Worm (Caenorhabditis elegans) whole organism, young adult: ENCODE results near the gene ift-74.

ENCODE experiments used
- B0019.2 ChIP-seq: fragments of 200-800 bp; sonication (Bioruptor generic); conservative IDR thresholded peaks from 2 replicates; pipeline ENCODE4 v1.3.6; 2022; ENCODE audit warnings: missing genetic modification reagents, missing genetic modification characterization, missing compliant biosample characterization
- F23B12.7 ChIP-seq: sonication (generic microtip); optimal IDR thresholded peaks from 2 replicates; lab custom pipeline; 2017; ENCODE audit warnings: missing genetic modification characterization, mild to moderate bottlenecking, missing compliant biosample characterization, antibody characterized with exemption, moderate library complexity; ENCODE audit not compliant: insufficient read depth
- F49E8.2 ChIP-seq: sonication (generic microtip); optimal IDR thresholded peaks from 3 replicates; lab custom pipeline; 2017; ENCODE audit warnings: missing genetic modification characterization, mild to moderate bottlenecking, missing compliant biosample characterization, antibody characterized with exemption, moderate library complexity; ENCODE audit not compliant: insufficient read depth
- F55B11.4 ChIP-seq: sonication (generic microtip); optimal IDR thresholded peaks from 2 replicates; lab custom pipeline; 2016; ENCODE audit warnings: missing compliant biosample characterization, missing genetic modification characterization, borderline replicate concordance; ENCODE audit not compliant: insufficient read depth
- F57C9.4 ChIP-seq: sonication (generic microtip); optimal IDR thresholded peaks from 2 replicates; lab custom pipeline; 2017; ENCODE audit warnings: mild to moderate bottlenecking, missing genetic modification characterization, missing compliant biosample characterization
- T26A5.8 ChIP-seq: sonication (generic microtip); optimal IDR thresholded peaks from 2 replicates; lab custom pipeline; 2016; ENCODE audit warnings: missing genetic modification characterization, missing compliant biosample characterization
- Y53F4B.3 ChIP-seq: fragments of 200-800 bp; sonication (Bioruptor generic); IDR thresholded peaks from 2 replicates; pipeline ENCODE4 v1.3.6; 2022; ENCODE audit warnings: missing genetic modification reagents, missing genetic modification characterization, missing compliant biosample characterization
- Y56A3A.18 ChIP-seq: fragments of 200-800 bp; sonication (Bioruptor generic); IDR thresholded peaks from 2 replicates; pipeline ENCODE4 v1.3.6; 2022; ENCODE audit warnings: missing genetic modification reagents, missing genetic modification characterization, missing compliant biosample characterization
- Y67H2A.10 ChIP-seq: fragments of 200-800 bp; sonication (Bioruptor generic); conservative IDR thresholded peaks from 2 replicates; pipeline ENCODE4 v1.3.6; 2022; ENCODE audit warnings: missing genetic modification reagents, missing genetic modification characterization, missing compliant biosample characterization
- attf-6 ChIP-seq: fragments of 200-800 bp; sonication (Bioruptor generic); IDR thresholded peaks from 2 replicates; pipeline ENCODE4 v1.3.6; 2022; ENCODE audit warnings: missing genetic modification reagents, missing genetic modification characterization, missing compliant biosample characterization
- bed-2 ChIP-seq: fragments of 200-800 bp; sonication (Bioruptor generic); IDR thresholded peaks from 2 replicates; pipeline ENCODE4 v1.3.6; 2022; ENCODE audit warnings: missing genetic modification reagents, missing genetic modification characterization, missing compliant biosample characterization
- cebp-1 ChIP-seq, 2 experiments: fragments of 200-800 bp in 1 of 2; sonication (Bioruptor generic) in 1 of 2; sonication (generic microtip) in 1 of 2; IDR thresholded peaks in 1 of 2; optimal IDR thresholded peaks in 1 of 2; 2 replicates each; pipeline versions ENCODE4 v1.3.6 to Lab custom; 2017 to 2022; ENCODE audit warnings: missing compliant biosample characterization in 2 of 2, missing genetic modification characterization in 2 of 2, mild to moderate bottlenecking in 1 of 2, missing genetic modification reagents in 1 of 2, moderate library complexity in 1 of 2
- ceh-40 ChIP-seq: fragments of 200-800 bp; sonication (Bioruptor generic); IDR thresholded peaks from 2 replicates; pipeline ENCODE4 v1.3.6; 2022; ENCODE audit warnings: missing genetic modification characterization, missing compliant biosample characterization
- dox-1 ChIP-seq: fragments of 200-800 bp; sonication (Bioruptor generic); IDR thresholded peaks from 2 replicates; pipeline ENCODE4 v1.3.6; 2022; ENCODE audit warnings: missing genetic modification reagents, missing genetic modification characterization, missing compliant biosample characterization
- dpff-1 ChIP-seq: sonication (generic microtip); optimal IDR thresholded peaks from 2 replicates; lab custom pipeline; 2017; ENCODE audit warnings: mild to moderate bottlenecking, missing genetic modification characterization, missing compliant biosample characterization
- egrh-3 ChIP-seq: fragments of 200-800 bp; sonication (Bioruptor generic); IDR thresholded peaks from 2 replicates; pipeline ENCODE4 v1.3.6; 2022; ENCODE audit warnings: missing genetic modification reagents, missing genetic modification characterization, missing compliant biosample characterization
- him-1 ChIP-seq: sonication (generic microtip); optimal IDR thresholded peaks from 2 replicates; lab custom pipeline; 2016; ENCODE audit warnings: missing genotype, missing genetic modification reagents, missing genetic modification characterization, missing compliant biosample characterization
- hmg-1.2 ChIP-seq: fragments of 200-800 bp; sonication (Bioruptor generic); IDR thresholded peaks from 2 replicates; pipeline ENCODE4 v1.3.6; 2022; ENCODE audit warnings: missing genetic modification reagents, missing genetic modification characterization, missing compliant biosample characterization
- hmg-20 ChIP-seq: fragments of 200-800 bp; sonication (Bioruptor generic); IDR thresholded peaks from 2 replicates; pipeline ENCODE4 v1.3.6; 2022; ENCODE audit warnings: missing genetic modification reagents, missing genetic modification characterization, missing compliant biosample characterization
- hsf-1 ChIP-seq: fragments of 200-800 bp; sonication (Bioruptor generic); IDR thresholded peaks from 2 replicates; pipeline ENCODE4 v1.3.6; 2022; ENCODE audit warnings: missing genetic modification reagents, missing genetic modification characterization, missing compliant biosample characterization
- lin-40 ChIP-seq: sonication (generic microtip); optimal IDR thresholded peaks from 2 replicates; lab custom pipeline; 2016; ENCODE audit warnings: missing genetic modification characterization, mild to moderate bottlenecking, missing compliant biosample characterization, missing genotype, missing genetic modification reagents
- mcd-1 ChIP-seq: fragments of 200-800 bp; sonication (Bioruptor generic); IDR thresholded peaks from 2 replicates; pipeline ENCODE4 v1.3.6; 2022; ENCODE audit warnings: missing genetic modification reagents, missing genetic modification characterization, missing compliant biosample characterization
- nhr-80 ChIP-seq: sonication (generic microtip); optimal IDR thresholded peaks from 2 replicates; lab custom pipeline; 2016; ENCODE audit warnings: missing genetic modification characterization, missing compliant biosample characterization
- rec-8 ChIP-seq, 2 experiments: sonication (generic microtip); optimal IDR thresholded peaks; 2 replicates each; lab custom pipeline; 2016; ENCODE audit warnings: mild to moderate bottlenecking in 2 of 2, missing genetic modification characterization in 2 of 2, missing genetic modification reagents in 2 of 2, missing genotype in 2 of 2, missing biosample characterization in 1 of 2, missing compliant biosample characterization in 1 of 2, moderate library complexity in 1 of 2
- sdz-38 ChIP-seq: sonication (generic microtip); optimal IDR thresholded peaks from 2 replicates; lab custom pipeline; 2016; ENCODE audit warnings: missing genotype, missing genetic modification characterization, missing compliant biosample characterization
- snpc-1.1 ChIP-seq: sonication (generic microtip); optimal IDR thresholded peaks from 2 replicates; lab custom pipeline; 2017; ENCODE audit warnings: missing genetic modification characterization, mild to moderate bottlenecking, missing compliant biosample characterization, antibody characterized with exemption, moderate library complexity, missing genotype, missing genetic modification reagents; ENCODE audit not compliant: insufficient read depth
- somi-1 ChIP-seq: fragments of 200-800 bp; sonication (Bioruptor generic); optimal IDR thresholded peaks from 2 replicates; lab custom pipeline; 2018; ENCODE audit warnings: mild to moderate bottlenecking, missing genetic modification characterization, missing compliant biosample characterization
- zfh-2 ChIP-seq: fragments of 200-800 bp; sonication (Bioruptor generic); conservative IDR thresholded peaks from 2 replicates; pipeline ENCODE4 v1.3.6; 2022; ENCODE audit warnings: missing genetic modification reagents, missing genetic modification characterization, missing compliant biosample characterization
- ztf-26 ChIP-seq: sonication (generic microtip); optimal IDR thresholded peaks from 2 replicates; lab custom pipeline; 2017; ENCODE audit warnings: missing genetic modification characterization, missing compliant biosample characterization
- ztf-28 ChIP-seq: fragments of 200-800 bp; sonication (Bioruptor generic); IDR thresholded peaks from 2 replicates; pipeline ENCODE4 v1.3.6; 2022; ENCODE audit warnings: missing genetic modification reagents, missing genetic modification characterization, missing compliant biosample characterization

The ift-74 gene

DNA sequence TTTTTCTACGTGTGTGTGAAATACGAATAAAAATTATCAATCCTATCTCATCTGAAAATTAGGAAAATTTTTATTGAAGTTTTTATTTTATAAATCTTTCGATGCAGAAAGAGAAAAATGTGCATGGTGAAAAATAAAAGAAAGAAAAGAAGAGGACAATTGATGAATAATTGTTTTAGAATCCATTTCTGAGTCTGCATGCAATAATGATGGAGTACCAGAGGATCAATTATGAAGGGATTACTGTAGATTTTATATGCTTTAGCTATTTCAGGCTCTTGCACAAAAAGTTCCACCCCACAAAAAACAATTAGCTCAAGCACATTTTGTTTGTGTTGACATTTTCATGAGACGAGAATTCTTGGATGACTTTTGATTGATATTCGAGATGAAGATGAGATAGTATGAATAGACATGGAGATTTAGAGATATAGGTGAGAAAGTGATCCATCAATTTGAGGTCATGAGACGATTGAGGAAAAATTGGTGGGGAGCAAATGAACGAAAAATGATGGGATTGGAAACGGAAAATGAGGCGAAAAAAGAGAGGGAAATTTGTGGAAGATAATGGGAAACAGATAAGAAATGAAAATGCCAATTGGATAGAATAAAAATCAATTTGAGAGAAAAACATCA lies 25.9 kb downstream of the ift-74 start, which contains the start of gene rpy-1:
rpy-1 (minus strand) TSS at position 51 of the 636 bp plus-strand sequence.
- TF ChIP-seq F49E8.2 (tag; lab: Kevin White, UChicago) = no peak

DNA sequence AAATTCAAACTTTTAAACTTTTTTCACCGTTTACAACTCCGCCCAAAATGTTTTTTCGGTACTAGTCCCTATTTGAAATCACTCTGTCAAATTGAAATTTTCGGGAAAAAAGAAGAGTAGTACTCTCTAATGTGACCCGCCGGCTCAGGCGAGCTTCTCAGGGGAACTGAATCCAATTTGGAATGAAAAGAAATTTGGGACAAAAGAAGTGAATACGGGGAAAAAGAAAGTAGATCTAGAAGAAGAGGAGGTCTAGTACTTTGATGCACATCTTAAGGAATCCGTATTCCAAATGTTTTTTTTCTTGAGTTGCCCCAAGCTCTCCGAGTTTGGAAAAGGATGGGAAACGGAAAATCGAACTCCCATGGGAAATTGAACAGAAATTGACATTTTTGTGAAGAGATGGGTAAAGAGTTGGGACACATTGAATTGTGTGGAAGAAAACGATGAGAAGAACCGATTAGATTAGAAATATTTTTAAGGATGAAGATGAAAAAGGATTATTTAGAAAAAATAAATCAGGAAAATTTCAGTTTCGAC lies 26.8 kb downstream of the ift-74 start:
- TF ChIP-seq him-1 (tag; lab: Kevin White, UChicago) = no peak
- TF ChIP-seq mcd-1 (GFP tag; lab: Robert Waterston, UW) = no peak
- no peak for TF ChIP-seq F23B12.7 (tag; lab: Kevin White, UChicago)
- TF ChIP-seq F55B11.4 (tag; lab: Kevin White, UChicago) = no peak
- no peak for TF ChIP-seq ztf-26 (tag; lab: Kevin White, UChicago)
- TF ChIP-seq F57C9.4 (tag; lab: Kevin White, UChicago) = no peak
- TF ChIP-seq, all 124 proteins: peak for 0

DNA sequence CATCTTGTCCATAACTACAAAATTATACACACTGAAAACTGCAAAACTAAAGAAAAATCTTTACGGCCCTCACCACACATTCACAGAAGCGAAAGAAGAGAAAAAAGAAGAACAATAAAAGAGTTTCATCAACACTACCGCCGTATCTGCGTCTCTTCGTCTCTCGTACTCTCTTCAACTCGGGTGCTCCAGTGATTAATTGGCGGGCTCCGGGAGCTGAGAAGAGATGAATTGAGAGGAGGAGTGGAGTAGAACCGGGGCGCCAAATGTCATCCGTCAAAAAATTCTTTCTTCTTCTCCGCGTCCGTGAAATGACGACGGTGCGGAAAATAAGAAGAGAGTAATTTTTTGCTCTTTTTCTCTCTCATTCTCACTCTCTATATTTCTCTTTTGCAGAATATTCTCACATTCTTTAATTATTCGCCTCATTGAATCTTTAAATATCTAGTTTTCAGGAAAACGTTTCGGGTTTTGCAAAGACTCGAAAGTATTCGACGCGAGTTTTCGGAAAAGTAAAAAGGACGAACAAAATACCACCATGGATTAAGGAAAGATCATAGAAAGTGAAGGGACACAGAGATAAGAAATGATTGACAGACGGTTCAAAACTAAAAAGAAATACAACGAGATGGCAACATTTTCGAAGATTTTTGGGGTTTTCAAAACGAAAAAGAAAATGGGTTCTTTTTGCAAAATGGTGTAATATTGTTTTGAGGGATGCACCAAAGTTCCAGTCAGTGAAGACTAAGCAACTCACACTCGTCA lies 27.9 kb downstream of the ift-74 start:
- TF ChIP-seq B0019.2 (GFP tag; lab: Robert Waterston, UW) = no peak
- TF ChIP-seq somi-1 (GFP tag; lab: Kevin White, UChicago) = peak; percentile 21
- TF ChIP-seq hsf-1 = no peak
- TF ChIP-seq hmg-1.2 (GFP tag; lab: Robert Waterston, UW) = peak; percentile 51; the same call in 1 of the 2 replicates

DNA sequence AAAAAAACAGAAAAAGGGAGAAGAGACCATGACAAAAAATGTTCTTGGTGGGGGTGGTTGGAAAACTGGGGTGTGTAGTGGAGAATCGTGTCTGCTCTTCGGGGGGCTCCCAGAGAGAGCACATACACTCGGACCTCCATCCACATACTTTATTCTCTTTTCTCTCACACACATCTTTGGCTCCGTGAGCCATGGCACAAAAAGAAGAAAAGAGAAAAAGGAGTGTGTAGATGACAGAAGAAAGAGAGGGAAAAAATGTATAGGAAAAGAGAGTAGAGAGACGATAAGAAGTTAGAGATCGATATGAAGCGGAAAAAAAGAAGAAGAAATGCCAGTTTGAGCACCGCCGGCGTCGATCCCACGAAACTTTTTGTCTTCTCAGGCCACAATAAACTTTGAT lies 29.2 kb downstream of the ift-74 start:
- TF ChIP-seq zfh-2 (GFP tag; lab: Robert Waterston, UW) (peak; percentile 26; the same call in 1 of the 2 replicates), ceh-40 (GFP tag; lab: Robert Waterston, UW) (no peak), hmg-1.2 (GFP tag; lab: Robert Waterston, UW) (0 out of 2 replicates have a peak, but pooled peaks have one; percentile 17)

DNA sequence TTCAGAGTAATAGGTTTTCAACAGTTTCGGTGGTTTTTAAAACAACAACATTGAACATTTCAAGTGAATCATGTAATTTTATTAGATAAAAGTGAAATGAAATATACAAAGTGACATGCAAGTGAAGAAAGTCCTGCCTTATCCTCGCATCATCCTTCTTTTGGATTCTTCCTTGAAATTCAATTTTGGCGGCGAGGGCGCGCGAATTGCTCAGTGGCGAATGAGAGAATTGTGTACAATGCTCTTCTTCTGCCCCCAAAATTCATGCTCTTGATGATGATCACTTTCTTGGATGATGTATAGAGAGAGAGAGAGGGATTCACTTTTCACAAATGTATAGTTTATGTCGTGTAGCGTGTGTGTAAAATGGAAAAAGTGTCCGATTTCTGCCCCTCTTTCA lies 29.9 kb downstream of the ift-74 start:
- no peak for TF ChIP-seq dpff-1 (tag; lab: Kevin White, UChicago)
- no peak for TF ChIP-seq attf-6
- TF ChIP-seq cebp-1 (GFP tag; IDR thresholded peaks at IDR 0.05; lab: Robert Waterston, UW) = no peak
- TF ChIP-seq cebp-1 (tag; optimal IDR thresholded peaks at IDR 0.05; lab: Kevin White, UChicago) = no peak
- no peak for TF ChIP-seq B0019.2 (GFP tag; lab: Robert Waterston, UW)
- TF ChIP-seq mcd-1 (GFP tag; lab: Robert Waterston, UW) = no peak
- TF ChIP-seq Y53F4B.3 (GFP tag; lab: Robert Waterston, UW) = no peak

DNA sequence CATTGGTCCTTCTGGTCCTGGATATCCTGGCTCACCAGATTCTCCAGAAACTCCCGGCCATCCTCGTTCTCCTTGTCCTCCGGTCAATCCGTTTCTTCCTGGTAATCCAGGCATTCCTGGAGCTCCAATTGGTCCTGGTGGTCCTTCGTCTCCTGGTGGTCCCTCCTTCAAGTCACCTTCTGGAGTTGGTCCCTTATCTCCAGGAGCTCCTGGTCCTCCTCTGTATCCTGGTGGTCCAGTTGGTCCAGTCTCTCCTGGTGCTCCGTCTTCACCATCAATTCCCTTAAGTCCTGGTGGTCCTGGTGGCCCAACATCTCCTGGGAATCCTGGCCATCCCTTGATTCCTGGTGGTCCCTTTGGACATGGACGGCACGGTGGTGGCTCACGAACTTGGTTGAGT lies 30.8 kb downstream of the ift-74 start:
- TF ChIP-seq zfh-2 (GFP tag; lab: Robert Waterston, UW) = peak; percentile 74
- 0 out of 2 replicates have a peak, but pooled peaks have one; percentile 23 for TF ChIP-seq dox-1 (GFP tag; lab: Robert Waterston, UW)
- TF ChIP-seq somi-1 (GFP tag; lab: Kevin White, UChicago) = no peak

DNA sequence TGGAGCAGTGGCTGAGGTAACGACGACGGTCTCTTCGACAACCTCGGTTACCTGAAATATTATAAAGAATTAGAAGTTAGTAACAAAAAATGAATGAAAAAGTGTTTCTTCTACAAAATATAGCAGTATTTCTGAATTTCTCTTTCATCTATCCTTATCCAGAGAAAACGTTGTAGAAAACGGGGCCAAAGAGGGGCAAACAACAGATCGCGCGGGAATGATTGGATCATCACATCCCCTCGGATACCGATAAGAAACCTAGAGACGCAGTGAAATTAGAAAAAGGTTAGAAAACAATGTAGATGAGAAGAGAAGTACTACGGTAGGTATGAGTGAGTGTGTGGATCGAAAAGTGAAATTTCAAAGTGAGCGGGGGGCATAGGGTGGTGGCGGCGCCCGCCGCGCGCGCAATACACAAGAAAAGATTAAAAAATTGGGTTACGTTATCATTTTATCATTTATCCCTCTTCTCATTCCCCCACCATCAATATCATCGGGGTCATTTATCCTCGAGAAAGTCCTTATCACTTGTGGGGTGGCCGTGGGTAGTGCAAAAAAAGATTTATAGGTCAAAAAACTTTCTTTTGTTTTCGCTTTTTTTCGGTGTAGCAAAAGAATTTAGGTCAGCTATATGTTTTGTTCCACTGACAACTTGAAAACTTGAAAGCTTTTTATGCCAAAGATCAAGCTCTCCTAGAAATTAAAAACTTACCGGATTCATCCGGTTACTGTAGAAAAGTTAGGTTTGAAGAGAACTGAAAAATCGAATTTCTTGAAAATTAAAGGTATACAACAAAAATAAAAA lies 32.6 kb downstream of the ift-74 start, which contains the start of the genes dpy-10 and T14B4.19:
dpy-10 (minus strand) TSS at position 51 of the 805 bp plus-strand sequence.
T14B4.19 (minus strand) TSS at position 755 of the 805 bp plus-strand sequence.
- TF ChIP-seq T26A5.8 (tag; lab: Kevin White, UChicago) (no peak), sdz-38 (no peak), F23B12.7 (tag; lab: Kevin White, UChicago) (no peak), snpc-1.1 (no peak), nhr-80 (no peak), F49E8.2 (tag; lab: Kevin White, UChicago) (no peak), bed-2 (no peak), Y56A3A.18 (no peak), lin-40 (tag; lab: Kevin White, UChicago) (no peak), hmg-20 (no peak), ztf-28 (GFP tag; lab: Robert Waterston, UW) (no peak), Y67H2A.10 (GFP tag; lab: Robert Waterston, UW) (no peak), somi-1 (GFP tag; lab: Kevin White, UChicago) (no peak), rec-8 (tag; optimal IDR thresholded peaks at IDR 0.05; lab: Kevin White, UChicago) (no peak), egrh-3 (GFP tag; lab: Robert Waterston, UW) (no peak)
